Worm (Caenorhabditis elegans) whole organism, L3 larva: ENCODE results near the gene fbxb-75.
A peak's percentile ranks its signal among the peaks of the same experiment; 100 is the strongest.

Experiments used
- R02D3.7 ChIP-seq: fragments of 150-350 bp; optimal IDR thresholded peaks from 2 replicates; lab custom pipeline; 2014; ENCODE audit warnings: missing biosample characterization, missing genetic modification characterization
- ZK546.5 ChIP-seq: sonication (generic microtip); optimal IDR thresholded peaks from 2 replicates; lab custom pipeline; 2017; ENCODE audit warnings: missing biosample characterization, missing genetic modification characterization
- aly-2 ChIP-seq: fragments of 150-350 bp; optimal IDR thresholded peaks from 2 replicates; lab custom pipeline; 2014; ENCODE audit warnings: missing biosample characterization, missing genetic modification characterization
- ceh-28 ChIP-seq: fragments of 150-350 bp; optimal IDR thresholded peaks from 2 replicates; lab custom pipeline; 2014; ENCODE audit warnings: missing biosample characterization, missing genetic modification reagents, missing genetic modification characterization
- ceh-82 ChIP-seq: fragments of 150-350 bp; optimal IDR thresholded peaks from 2 replicates; lab custom pipeline; 2014; ENCODE audit warnings: missing biosample characterization, missing genetic modification characterization
- ceh-9 ChIP-seq: sonication (generic microtip); optimal IDR thresholded peaks from 2 replicates; lab custom pipeline; 2018; ENCODE audit warnings: missing biosample characterization, missing genetic modification characterization
- daf-12 ChIP-seq: fragments of 150-350 bp; optimal IDR thresholded peaks from 2 replicates; lab custom pipeline; 2014; ENCODE audit warnings: missing biosample characterization, missing genetic modification reagents, missing genetic modification characterization
- egl-27 ChIP-seq: sonication (generic microtip); optimal IDR thresholded peaks from 4 replicates; lab custom pipeline; 2017; ENCODE audit warnings: missing biosample characterization, missing genetic modification reagents, missing genetic modification characterization
- egl-5 ChIP-seq: fragments of 150-350 bp; optimal IDR thresholded peaks from 2 replicates; lab custom pipeline; 2017; ENCODE audit warnings: missing biosample characterization, missing genetic modification reagents, missing genetic modification characterization, inconsistent platforms
- elt-1 ChIP-seq: fragments of 150-350 bp; optimal IDR thresholded peaks from 2 replicates; lab custom pipeline; 2014; ENCODE audit warnings: missing biosample characterization, missing genetic modification characterization
- elt-2 ChIP-seq: sonication (generic microtip); optimal IDR thresholded peaks from 2 replicates; lab custom pipeline; 2016; ENCODE audit warnings: missing genetic modification reagents, mild to moderate bottlenecking, missing genetic modification characterization, missing compliant biosample characterization
- elt-3 ChIP-seq, 3 experiments: fragments of 150-350 bp in 1 of 3; sonication (generic microtip) in 2 of 3; optimal IDR thresholded peaks; 2 replicates in 2 of 3; 4 replicates in 1 of 3; lab custom pipeline; 2014 to 2017; ENCODE audit warnings: missing biosample characterization in 3 of 3, missing genetic modification characterization in 3 of 3
- fkh-2 ChIP-seq: fragments of 150-350 bp; optimal IDR thresholded peaks from 2 replicates; lab custom pipeline; 2014; ENCODE audit warnings: missing biosample characterization, missing genetic modification reagents, missing genetic modification characterization
- fos-1 ChIP-seq: fragments of 150-350 bp; optimal IDR thresholded peaks from 2 replicates; lab custom pipeline; 2014; ENCODE audit warnings: missing biosample characterization, missing genetic modification characterization
- hmg-11 ChIP-seq: sonication (generic microtip); optimal IDR thresholded peaks from 2 replicates; lab custom pipeline; 2016; ENCODE audit warnings: missing genetic modification characterization, missing compliant biosample characterization
- jun-1 ChIP-seq: fragments of 150-350 bp; optimal IDR thresholded peaks from 2 replicates; lab custom pipeline; 2014; ENCODE audit warnings: missing biosample characterization, missing genetic modification reagents, missing genetic modification characterization
- lin-39 ChIP-seq: fragments of 150-350 bp; optimal IDR thresholded peaks from 2 replicates; lab custom pipeline; 2018; ENCODE audit warnings: missing biosample characterization, missing genetic modification reagents, missing genetic modification characterization
- lsy-12 ChIP-seq: sonication (generic microtip); optimal IDR thresholded peaks from 2 replicates; lab custom pipeline; 2016; ENCODE audit warnings: mild to moderate bottlenecking, missing genetic modification characterization, missing compliant biosample characterization
- mdl-1 ChIP-seq: fragments of 150-350 bp; optimal IDR thresholded peaks from 2 replicates; lab custom pipeline; 2014; ENCODE audit warnings: missing biosample characterization, missing genetic modification characterization
- mml-1 ChIP-seq: fragments of 150-350 bp; sonication (generic microtip); optimal IDR thresholded peaks from 3 replicates; lab custom pipeline; 2014; ENCODE audit warnings: missing biosample characterization, missing genetic modification characterization
- nfya-1 ChIP-seq: sonication (generic microtip); optimal IDR thresholded peaks from 2 replicates; lab custom pipeline; 2017; ENCODE audit warnings: missing genetic modification characterization, mild to moderate bottlenecking, missing compliant biosample characterization, antibody characterized with exemption, moderate library complexity; ENCODE audit not compliant: insufficient read depth
- nhr-11 ChIP-seq: fragments of 150-350 bp; optimal IDR thresholded peaks from 2 replicates; lab custom pipeline; 2014; ENCODE audit warnings: missing biosample characterization, missing genetic modification characterization
- nhr-12 ChIP-seq: fragments of 150-350 bp; optimal IDR thresholded peaks from 2 replicates; lab custom pipeline; 2014; ENCODE audit warnings: missing biosample characterization, missing genetic modification characterization
- nhr-23 ChIP-seq: fragments of 150-350 bp; optimal IDR thresholded peaks from 2 replicates; lab custom pipeline; 2014; ENCODE audit warnings: missing biosample characterization, missing genetic modification reagents, missing genetic modification characterization
- nhr-237 ChIP-seq: fragments of 150-350 bp; optimal IDR thresholded peaks from 2 replicates; lab custom pipeline; 2014; ENCODE audit warnings: missing biosample characterization, missing genetic modification characterization
- nhr-25 ChIP-seq: sonication (generic microtip); optimal IDR thresholded peaks from 2 replicates; lab custom pipeline; 2017; ENCODE audit warnings: missing biosample characterization, missing genetic modification characterization
- nhr-28 ChIP-seq: fragments of 150-350 bp; optimal IDR thresholded peaks from 2 replicates; lab custom pipeline; 2014; ENCODE audit warnings: missing biosample characterization, missing genetic modification characterization
- nhr-43 ChIP-seq: sonication (generic microtip); optimal IDR thresholded peaks from 2 replicates; lab custom pipeline; 2016; ENCODE audit warnings: mild to moderate bottlenecking, missing genetic modification characterization, missing compliant biosample characterization; ENCODE audit not compliant: poor library complexity, severe bottlenecking
- nhr-67 ChIP-seq: fragments of 150-350 bp; optimal IDR thresholded peaks from 2 replicates; lab custom pipeline; 2014; ENCODE audit warnings: missing biosample characterization, missing genetic modification characterization
- nhr-77 ChIP-seq: fragments of 150-350 bp; optimal IDR thresholded peaks from 2 replicates; lab custom pipeline; 2014; ENCODE audit warnings: missing biosample characterization, missing genetic modification characterization
- pqm-1 ChIP-seq: fragments of 150-350 bp; optimal IDR thresholded peaks from 2 replicates; lab custom pipeline; 2017; ENCODE audit warnings: missing biosample characterization, missing genetic modification characterization, inconsistent platforms
- skn-1 ChIP-seq: fragments of 150-350 bp; optimal IDR thresholded peaks from 2 replicates; lab custom pipeline; 2014; ENCODE audit warnings: missing biosample characterization, missing genetic modification characterization
- snpc-4 ChIP-seq: fragments of 150-350 bp; optimal IDR thresholded peaks from 2 replicates; lab custom pipeline; 2014; ENCODE audit warnings: missing biosample characterization, missing genetic modification characterization
- unc-62 ChIP-seq: fragments of 150-350 bp; sonication (generic microtip); optimal IDR thresholded peaks from 4 replicates; lab custom pipeline; 2014; ENCODE audit warnings: missing biosample characterization, missing genetic modification reagents, missing genetic modification characterization
- ztf-11 ChIP-seq: fragments of 150-350 bp; optimal IDR thresholded peaks from 2 replicates; lab custom pipeline; 2014; ENCODE audit warnings: missing biosample characterization, missing genetic modification characterization
- ztf-4 ChIP-seq: fragments of 150-350 bp; optimal IDR thresholded peaks from 2 replicates; lab custom pipeline; 2014; ENCODE audit warnings: missing biosample characterization, missing genetic modification characterization

fbxb-75 gene

ce11 chrIV:4468046-4468727 lies 27.2 kb upstream of the fbxb-75 start (continued):
- no peak for TF ChIP-seq nhr-12 (tag; lab: Kevin White, UChicago)

DNA sequence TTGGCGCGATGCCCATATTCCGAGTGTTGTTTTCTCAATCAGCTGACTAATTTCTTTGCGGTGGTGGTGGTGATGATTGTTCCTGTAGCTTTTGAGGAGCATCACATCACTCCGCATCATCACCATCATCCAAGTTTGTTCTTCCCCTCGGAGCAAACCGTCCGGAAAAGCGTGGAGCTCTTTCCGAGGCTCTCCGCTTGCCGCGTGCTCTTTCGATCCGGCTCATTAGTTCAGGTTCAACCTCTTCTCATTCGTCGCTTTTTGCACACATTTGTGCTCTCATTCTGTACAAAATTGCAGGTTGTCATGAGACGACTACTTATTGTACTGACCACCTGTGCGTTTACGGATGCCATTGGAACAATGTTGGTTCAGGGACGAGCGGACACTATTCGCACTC lies 24.2 kb upstream of the fbxb-75 start, which contains the start of gene M01H9.5:
Gene M01H9.5, plus strand, starts transcription at position 301 of the 400 bp plus-strand sequence.
- TF ChIP-seq ceh-9 (tag; lab: Kevin White, UChicago): no peak
- TF ChIP-seq nfya-1 (tag; lab: Kevin White, UChicago): no peak
- TF ChIP-seq ceh-82 (tag; lab: Kevin White, UChicago): no peak
- TF ChIP-seq mdl-1 (tag; lab: Kevin White, UChicago): no peak
- TF ChIP-seq elt-3 (tag; optimal IDR thresholded peaks at IDR 0.05; lab: Kevin White, UChicago): no peak
- no peak for TF ChIP-seq nhr-25
- TF ChIP-seq R02D3.7 (tag; lab: Kevin White, UChicago): no peak
- no peak for TF ChIP-seq ztf-11
- TF ChIP-seq egl-27 (tag; lab: Kevin White, UChicago): no peak
- TF ChIP-seq skn-1 (tag; lab: Kevin White, UChicago): no peak
- TF ChIP-seq nhr-67 (tag; lab: Kevin White, UChicago): no peak
- no peak for TF ChIP-seq nhr-12 (tag; lab: Kevin White, UChicago)
- TF ChIP-seq unc-62: no peak
- TF ChIP-seq aly-2 (tag; lab: Kevin White, UChicago): no peak

DNA sequence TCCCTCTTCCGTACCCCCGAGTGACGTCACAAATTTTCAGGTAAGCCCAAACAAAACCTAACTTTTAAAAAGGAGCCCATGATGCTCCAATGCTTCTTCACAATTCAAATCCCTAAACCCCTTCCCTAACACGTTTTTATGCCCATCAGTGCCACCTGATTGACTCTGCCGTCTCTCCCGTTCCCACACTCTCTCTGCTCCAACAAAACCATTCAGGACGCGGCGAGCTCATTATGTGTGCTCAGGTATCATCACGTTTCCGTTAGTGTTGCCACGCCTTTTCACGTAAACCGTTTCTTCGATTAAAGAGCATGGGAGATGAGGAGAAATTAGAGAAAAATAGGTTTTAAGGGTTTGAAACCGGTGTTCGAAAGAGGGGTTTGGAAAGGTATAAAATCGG lies 22.2 kb upstream of the fbxb-75 start, which contains the start of gene M01H9.2:
Gene M01H9.2, minus strand, starts transcription at position 101 of the 400 bp plus-strand sequence.
- TF ChIP-seq nhr-11 (tag; lab: Kevin White, UChicago): no peak
- no peak for TF ChIP-seq nhr-43 (tag; lab: Kevin White, UChicago)
- no peak for TF ChIP-seq R02D3.7 (tag; lab: Kevin White, UChicago)

- TF ChIP-seq ceh-82 (tag; lab: Kevin White, UChicago): no peak
- no peak for TF ChIP-seq egl-5
- TF ChIP-seq fos-1 (tag; lab: Kevin White, UChicago): no peak
- no peak for TF ChIP-seq mdl-1 (tag; lab: Kevin White, UChicago)
- no peak for TF ChIP-seq daf-12
- TF ChIP-seq R02D3.7 (tag; lab: Kevin White, UChicago): no peak
- TF ChIP-seq lsy-12 (tag; lab: Kevin White, UChicago): no peak
- TF ChIP-seq elt-1 (tag; lab: Kevin White, UChicago): no peak
- no peak for TF ChIP-seq nfya-1 (tag; lab: Kevin White, UChicago)
- TF ChIP-seq skn-1 (tag; lab: Kevin White, UChicago): no peak
- TF ChIP-seq jun-1 (tag; lab: Kevin White, UChicago): no peak
- no peak for TF ChIP-seq hmg-11 (tag; lab: Kevin White, UChicago)
- no peak for TF ChIP-seq fkh-2 (tag; lab: Kevin White, UChicago)
- TF ChIP-seq aly-2 (tag; lab: Kevin White, UChicago): no peak
- no peak for TF ChIP-seq snpc-4 (tag; lab: Kevin White, UChicago)
- TF ChIP-seq ZK546.5 (tag; lab: Kevin White, UChicago): no peak
- no peak for TF ChIP-seq elt-3 (tag; optimal IDR thresholded peaks at IDR 0.05; lab: Kevin White, UChicago)
- no peak for TF ChIP-seq nhr-237 (tag; lab: Kevin White, UChicago)
- TF ChIP-seq nhr-43 (tag; lab: Kevin White, UChicago): no peak
- TF ChIP-seq nhr-77 (tag; lab: Kevin White, UChicago): no peak
These were observed 18.4 kb upstream of the fbxb-75 start for ce11 chrIV:4459342-4459741.

DNA sequence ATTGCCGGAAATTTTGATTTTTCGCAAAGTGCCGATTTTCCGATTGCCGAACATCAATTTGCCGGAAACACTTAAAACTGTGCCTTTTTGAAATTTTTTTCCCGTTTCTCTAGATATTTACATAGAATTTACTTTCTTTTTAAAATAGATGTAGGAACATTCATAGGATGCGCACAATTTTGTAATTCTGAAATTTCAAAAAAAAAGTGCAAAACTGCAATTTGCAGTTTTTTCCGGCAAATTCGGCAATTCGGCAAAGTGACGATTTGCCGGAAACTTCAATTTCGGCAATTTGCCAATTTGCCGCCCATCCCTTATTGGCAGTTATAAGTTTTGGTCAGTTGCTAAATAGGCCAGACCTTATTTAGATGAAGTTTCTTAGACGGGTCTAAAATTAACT lies 15.7 kb upstream of the fbxb-75 start:
- no peak for TF ChIP-seq nhr-12 (tag; lab: Kevin White, UChicago)

DNA sequence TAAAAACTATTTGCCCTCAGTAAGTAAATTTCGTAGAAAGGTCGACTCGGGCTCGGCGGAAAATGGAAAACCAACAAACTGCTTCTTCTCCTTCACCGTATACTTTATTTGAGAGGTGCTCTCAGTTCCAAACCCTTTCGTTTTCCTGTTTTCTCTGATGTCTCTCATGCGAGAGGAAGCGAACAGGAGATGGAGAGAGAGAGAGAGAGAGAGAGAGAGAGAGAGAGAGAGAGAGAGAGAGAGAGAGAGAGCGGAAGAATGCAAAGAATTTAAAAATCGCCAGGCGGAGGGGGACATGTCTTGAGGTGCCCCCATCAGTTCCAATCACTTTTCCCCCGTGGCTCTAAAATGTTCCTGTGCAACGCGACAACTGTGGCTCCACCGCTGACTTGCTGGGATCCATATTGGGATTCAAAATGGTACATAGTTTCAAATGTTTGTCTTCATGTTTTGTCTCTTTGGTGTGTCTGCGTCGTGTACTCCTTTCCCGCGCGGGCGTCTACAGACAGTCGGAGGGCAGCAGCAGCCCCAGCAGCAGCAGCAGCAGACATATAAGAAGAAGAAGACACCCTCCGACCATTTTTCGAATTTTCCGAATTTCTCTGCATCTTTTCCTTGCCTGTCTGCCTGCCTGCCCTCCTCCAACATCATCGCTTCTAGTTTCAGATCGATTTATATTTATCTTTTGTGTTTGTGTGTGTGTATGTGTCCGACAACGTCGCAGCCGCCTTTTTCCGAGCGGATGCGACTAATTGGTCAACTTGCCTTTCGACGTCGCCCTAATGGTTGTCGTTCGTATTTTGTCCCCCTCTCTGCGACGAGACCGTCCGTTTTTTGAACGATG lies 13.6 kb upstream of the fbxb-75 start, which contains the start of gene R08C7.11:
Gene R08C7.11, minus strand, starts transcription at position 608 of the 844 bp plus-strand sequence.
- no peak for TF ChIP-seq nhr-28 (tag; lab: Kevin White, UChicago)
- no peak for TF ChIP-seq nhr-12 (tag; lab: Kevin White, UChicago)
- no peak for TF ChIP-seq mml-1 (tag; lab: Kevin White, UChicago)
- TF ChIP-seq lin-39 (tag; lab: Kevin White, UChicago): peak; percentile 31
- TF ChIP-seq elt-2: peak; percentile 14
- TF ChIP-seq pqm-1 (tag; lab: Kevin White, UChicago): no peak
- no peak for TF ChIP-seq skn-1 (tag; lab: Kevin White, UChicago)
- TF ChIP-seq nhr-43 (tag; lab: Kevin White, UChicago): peak; percentile 23
- no peak for TF ChIP-seq jun-1 (tag; lab: Kevin White, UChicago)
- TF ChIP-seq nhr-25: peak; percentile 78
- no peak for TF ChIP-seq lsy-12 (tag; lab: Kevin White, UChicago)
- no peak for TF ChIP-seq ceh-82 (tag; lab: Kevin White, UChicago)
- no peak for TF ChIP-seq unc-62
- TF ChIP-seq ceh-28 (tag; lab: Kevin White, UChicago): peak; percentile 34
- TF ChIP-seq nhr-23 (tag; lab: Kevin White, UChicago): peak; percentile 68
- peak; percentile 33 for TF ChIP-seq nfya-1 (tag; lab: Kevin White, UChicago)
- TF ChIP-seq ztf-4 (tag; lab: Kevin White, UChicago): no peak
- TF ChIP-seq nhr-11 (tag; lab: Kevin White, UChicago): no peak
- TF ChIP-seq hmg-11 (tag; lab: Kevin White, UChicago): no peak
- no peak for TF ChIP-seq daf-12
